Worm (Caenorhabditis elegans) whole organism, young adult: ENCODE measurements around the gene clc-6.

Experiments
- B0019.2 ChIP-seq: fragments of 200-800 bp; sonication (Bioruptor generic); conservative IDR thresholded peaks from 2 replicates; pipeline ENCODE4 v1.3.6; 2022; ENCODE audit warnings: missing genetic modification reagents, missing genetic modification characterization, missing compliant biosample characterization
- B0035.1 ChIP-seq: sonication (generic microtip); optimal IDR thresholded peaks from 2 replicates; lab custom pipeline; 2016; ENCODE audit warnings: missing genetic modification characterization, mild to moderate bottlenecking, missing compliant biosample characterization, missing genotype, missing genetic modification reagents
- B0261.1 ChIP-seq: sonication (generic microtip); optimal IDR thresholded peaks from 2 replicates; lab custom pipeline; 2016; ENCODE audit warnings: mild to moderate bottlenecking, missing genetic modification characterization, moderate library complexity, missing compliant biosample characterization
- D2030.7 ChIP-seq: fragments of 200-800 bp; sonication (Bioruptor generic); IDR thresholded peaks from 2 replicates; pipeline ENCODE4 v1.3.6; 2022; ENCODE audit warnings: missing genetic modification reagents, missing genetic modification characterization, missing compliant biosample characterization
- F33H1.4 ChIP-seq: fragments of 200-800 bp; sonication (Bioruptor generic); IDR thresholded peaks from 2 replicates; pipeline ENCODE4 v1.3.6; 2022; ENCODE audit warnings: missing genetic modification reagents, missing genetic modification characterization, missing compliant biosample characterization
- F37B4.10 ChIP-seq: fragments of 200-800 bp; sonication (Bioruptor generic); IDR thresholded peaks from 2 replicates; pipeline ENCODE4 v1.3.6; 2022; ENCODE audit warnings: missing genetic modification characterization, missing compliant biosample characterization
- F52B5.7 ChIP-seq: sonication (generic microtip); optimal IDR thresholded peaks from 2 replicates; lab custom pipeline; 2016; ENCODE audit warnings: mild to moderate bottlenecking, missing genetic modification characterization, missing compliant biosample characterization
- F57A8.1 ChIP-seq: fragments of 200-800 bp; sonication (Bioruptor generic); optimal IDR thresholded peaks from 2 replicates; lab custom pipeline; 2018; ENCODE audit warnings: mild to moderate bottlenecking, missing genetic modification characterization, moderate library complexity, missing compliant biosample characterization
- K11D2.4 ChIP-seq: fragments of 200-800 bp; sonication (Bioruptor generic); IDR thresholded peaks from 2 replicates; pipeline ENCODE4 v1.3.6; 2022; ENCODE audit warnings: missing genetic modification reagents, missing genetic modification characterization, missing compliant biosample characterization
- T07F8.4 ChIP-seq: sonication (generic microtip); optimal IDR thresholded peaks from 2 replicates; lab custom pipeline; 2016; ENCODE audit warnings: mild to moderate bottlenecking, missing genetic modification characterization, moderate library complexity, missing compliant biosample characterization
- Y53F4B.3 ChIP-seq: fragments of 200-800 bp; sonication (Bioruptor generic); IDR thresholded peaks from 2 replicates; pipeline ENCODE4 v1.3.6; 2022; ENCODE audit warnings: missing genetic modification reagents, missing genetic modification characterization, missing compliant biosample characterization
- Y79H2A.3 ChIP-seq: fragments of 200-800 bp; sonication (Bioruptor generic); conservative IDR thresholded peaks from 2 replicates; pipeline ENCODE4 v1.3.6; 2022; ENCODE audit warnings: missing genetic modification reagents, missing genetic modification characterization, missing compliant biosample characterization
- akir-1 ChIP-seq: fragments of 200-800 bp; sonication (Bioruptor generic); optimal IDR thresholded peaks from 2 replicates; lab custom pipeline; 2018; ENCODE audit warnings: mild to moderate bottlenecking, missing genetic modification characterization, moderate library complexity, missing compliant biosample characterization
- aptf-3 ChIP-seq: fragments of 200-800 bp; sonication (Bioruptor generic); IDR thresholded peaks from 2 replicates; pipeline ENCODE4 v1.3.6; 2022; ENCODE audit warnings: missing genetic modification characterization, missing compliant biosample characterization
- attf-6 ChIP-seq: fragments of 200-800 bp; sonication (Bioruptor generic); IDR thresholded peaks from 2 replicates; pipeline ENCODE4 v1.3.6; 2022; ENCODE audit warnings: missing genetic modification reagents, missing genetic modification characterization, missing compliant biosample characterization
- ceh-79 ChIP-seq: sonication (generic microtip); optimal IDR thresholded peaks from 2 replicates; lab custom pipeline; 2017; ENCODE audit warnings: mild to moderate bottlenecking, missing genetic modification characterization, missing compliant biosample characterization
- ceh-91 ChIP-seq: fragments of 200-800 bp; sonication (Bioruptor generic); IDR thresholded peaks from 2 replicates; pipeline ENCODE4 v1.3.6; 2022; ENCODE audit warnings: missing genetic modification reagents, missing genetic modification characterization, missing compliant biosample characterization
- die-1 ChIP-seq: sonication (generic microtip); optimal IDR thresholded peaks from 2 replicates; lab custom pipeline; 2016; ENCODE audit warnings: missing genotype, mild to moderate bottlenecking, missing genetic modification characterization, missing compliant biosample characterization
- dox-1 ChIP-seq: fragments of 200-800 bp; sonication (Bioruptor generic); IDR thresholded peaks from 2 replicates; pipeline ENCODE4 v1.3.6; 2022; ENCODE audit warnings: missing genetic modification reagents, missing genetic modification characterization, missing compliant biosample characterization
- egl-18 ChIP-seq: fragments of 200-800 bp; sonication (Bioruptor generic); IDR thresholded peaks from 2 replicates; pipeline ENCODE4 v1.3.6; 2022; ENCODE audit warnings: missing genetic modification reagents, missing genetic modification characterization, missing compliant biosample characterization
- egrh-3 ChIP-seq: fragments of 200-800 bp; sonication (Bioruptor generic); IDR thresholded peaks from 2 replicates; pipeline ENCODE4 v1.3.6; 2022; ENCODE audit warnings: missing genetic modification reagents, missing genetic modification characterization, missing compliant biosample characterization
- ets-4 ChIP-seq: fragments of 200-800 bp; sonication (Bioruptor generic); optimal IDR thresholded peaks from 2 replicates; lab custom pipeline; 2018; ENCODE audit warnings: mild to moderate bottlenecking, missing genetic modification characterization, missing compliant biosample characterization
- fkh-3 ChIP-seq: sonication (generic microtip); optimal IDR thresholded peaks from 2 replicates; lab custom pipeline; 2016; ENCODE audit warnings: mild to moderate bottlenecking, missing genetic modification characterization, missing compliant biosample characterization
- him-1 ChIP-seq: sonication (generic microtip); optimal IDR thresholded peaks from 2 replicates; lab custom pipeline; 2016; ENCODE audit warnings: missing genotype, missing genetic modification reagents, missing genetic modification characterization, missing compliant biosample characterization
- hlh-26 ChIP-seq: fragments of 200-800 bp; sonication (Bioruptor generic); conservative IDR thresholded peaks from 2 replicates; pipeline ENCODE4 v1.3.6; 2022; ENCODE audit warnings: missing genetic modification reagents, missing genetic modification characterization, missing compliant biosample characterization
- hmg-1.2 ChIP-seq: fragments of 200-800 bp; sonication (Bioruptor generic); IDR thresholded peaks from 2 replicates; pipeline ENCODE4 v1.3.6; 2022; ENCODE audit warnings: missing genetic modification reagents, missing genetic modification characterization, missing compliant biosample characterization
- hmg-20 ChIP-seq: fragments of 200-800 bp; sonication (Bioruptor generic); IDR thresholded peaks from 2 replicates; pipeline ENCODE4 v1.3.6; 2022; ENCODE audit warnings: missing genetic modification reagents, missing genetic modification characterization, missing compliant biosample characterization
- lag-1 ChIP-seq: fragments of 200-800 bp; sonication (Bioruptor generic); IDR thresholded peaks from 2 replicates; pipeline ENCODE4 v1.3.6; 2022; ENCODE audit warnings: missing genetic modification reagents, missing genetic modification characterization, missing compliant biosample characterization
- let-526 ChIP-seq: fragments of 200-800 bp; sonication (Bioruptor generic); IDR thresholded peaks from 2 replicates; pipeline ENCODE4 v1.3.6; 2022; ENCODE audit warnings: missing genetic modification reagents, missing genetic modification characterization, missing compliant biosample characterization
- let-607 ChIP-seq, 2 experiments: fragments of 200-800 bp in 1 of 2; sonication (Bioruptor generic) in 1 of 2; sonication (generic microtip) in 1 of 2; optimal IDR thresholded peaks; 2 replicates each; lab custom pipeline; 2016 to 2018; ENCODE audit warnings: mild to moderate bottlenecking in 2 of 2, missing compliant biosample characterization in 2 of 2, missing genetic modification characterization in 2 of 2, moderate library complexity in 2 of 2, missing genotype in 1 of 2
- lsl-1 ChIP-seq: fragments of 200-800 bp; sonication (Bioruptor generic); optimal IDR thresholded peaks from 2 replicates; lab custom pipeline; 2018; ENCODE audit warnings: mild to moderate bottlenecking, missing genetic modification characterization, moderate library complexity, missing compliant biosample characterization
- madf-10 ChIP-seq: sonication (generic microtip); optimal IDR thresholded peaks from 2 replicates; lab custom pipeline; 2016; ENCODE audit warnings: mild to moderate bottlenecking, missing genetic modification characterization, missing compliant biosample characterization
- madf-3 ChIP-seq: fragments of 200-800 bp; sonication (Bioruptor generic); IDR thresholded peaks from 2 replicates; pipeline ENCODE4 v1.3.6; 2022; ENCODE audit warnings: missing genetic modification reagents, missing genetic modification characterization, missing compliant biosample characterization
- madf-6 ChIP-seq: fragments of 200-800 bp; sonication (Bioruptor generic); IDR thresholded peaks from 2 replicates; pipeline ENCODE4 v1.3.6; 2022; ENCODE audit warnings: missing genetic modification reagents, missing genetic modification characterization, missing compliant biosample characterization
- mel-28 ChIP-seq: sonication (generic microtip); optimal IDR thresholded peaks from 2 replicates; lab custom pipeline; 2016; ENCODE audit warnings: borderline replicate concordance, mild to moderate bottlenecking, missing genetic modification characterization, missing compliant biosample characterization
- mxl-1 ChIP-seq: sonication (generic microtip); optimal IDR thresholded peaks from 2 replicates; lab custom pipeline; 2016; ENCODE audit warnings: missing genetic modification characterization, missing compliant biosample characterization
- nfya-1 ChIP-seq: sonication (generic microtip); optimal IDR thresholded peaks from 2 replicates; lab custom pipeline; 2017; ENCODE audit warnings: antibody characterized with exemption, missing compliant biosample characterization, missing genetic modification characterization, borderline replicate concordance; ENCODE audit not compliant: insufficient read depth
- nhr-90 ChIP-seq: sonication (generic microtip); optimal IDR thresholded peaks from 2 replicates; lab custom pipeline; 2016; ENCODE audit warnings: missing genotype, mild to moderate bottlenecking, missing genetic modification characterization, missing compliant biosample characterization
- pha-4 ChIP-seq: fragments of 150-350 bp; sonication (generic microtip); optimal IDR thresholded peaks from 2 replicates; lab custom pipeline; 2014; ENCODE audit warnings: missing biosample characterization, missing genetic modification reagents, missing genetic modification characterization
- rcor-1 ChIP-seq: fragments of 200-800 bp; sonication (Bioruptor generic); IDR thresholded peaks from 2 replicates; pipeline ENCODE4 v1.3.6; 2022; ENCODE audit warnings: missing genetic modification reagents, missing genetic modification characterization, missing compliant biosample characterization
- sdz-38 ChIP-seq: sonication (generic microtip); optimal IDR thresholded peaks from 2 replicates; lab custom pipeline; 2016; ENCODE audit warnings: missing genotype, missing genetic modification characterization, missing compliant biosample characterization
- snpc-3.4 ChIP-seq: sonication (generic microtip); optimal IDR thresholded peaks from 2 replicates; lab custom pipeline; 2017; ENCODE audit warnings: missing genetic modification characterization, mild to moderate bottlenecking, missing compliant biosample characterization, antibody characterized with exemption, moderate library complexity, missing genotype, missing genetic modification reagents
- somi-1 ChIP-seq: fragments of 200-800 bp; sonication (Bioruptor generic); optimal IDR thresholded peaks from 2 replicates; lab custom pipeline; 2018; ENCODE audit warnings: mild to moderate bottlenecking, missing genetic modification characterization, missing compliant biosample characterization
- sptf-2 ChIP-seq: fragments of 200-800 bp; sonication (Bioruptor generic); optimal IDR thresholded peaks from 2 replicates; lab custom pipeline; 2018; ENCODE audit warnings: mild to moderate bottlenecking, missing genetic modification characterization, missing compliant biosample characterization
- tbp1 ChIP-seq: fragments of 200-800 bp; sonication (Bioruptor generic); optimal IDR thresholded peaks from 2 replicates; lab custom pipeline; 2018; ENCODE audit warnings: mild to moderate bottlenecking, missing genetic modification characterization, missing compliant biosample characterization
- tbx-9 ChIP-seq: sonication (generic microtip); optimal IDR thresholded peaks from 2 replicates; lab custom pipeline; 2016; ENCODE audit warnings: borderline replicate concordance, missing genetic modification characterization, inconsistent platforms, missing compliant biosample characterization
- unc-130 ChIP-seq: sonication (generic microtip); optimal IDR thresholded peaks from 2 replicates; lab custom pipeline; 2016; ENCODE audit warnings: missing genetic modification reagents, missing genetic modification characterization, missing compliant biosample characterization
- zfh-2 ChIP-seq: fragments of 200-800 bp; sonication (Bioruptor generic); conservative IDR thresholded peaks from 2 replicates; pipeline ENCODE4 v1.3.6; 2022; ENCODE audit warnings: missing genetic modification reagents, missing genetic modification characterization, missing compliant biosample characterization
- ztf-22 ChIP-seq: fragments of 200-800 bp; sonication (Bioruptor generic); optimal IDR thresholded peaks from 2 replicates; lab custom pipeline; 2018; ENCODE audit warnings: mild to moderate bottlenecking, missing genetic modification characterization, moderate library complexity, missing compliant biosample characterization

The clc-6 gene

DNA sequence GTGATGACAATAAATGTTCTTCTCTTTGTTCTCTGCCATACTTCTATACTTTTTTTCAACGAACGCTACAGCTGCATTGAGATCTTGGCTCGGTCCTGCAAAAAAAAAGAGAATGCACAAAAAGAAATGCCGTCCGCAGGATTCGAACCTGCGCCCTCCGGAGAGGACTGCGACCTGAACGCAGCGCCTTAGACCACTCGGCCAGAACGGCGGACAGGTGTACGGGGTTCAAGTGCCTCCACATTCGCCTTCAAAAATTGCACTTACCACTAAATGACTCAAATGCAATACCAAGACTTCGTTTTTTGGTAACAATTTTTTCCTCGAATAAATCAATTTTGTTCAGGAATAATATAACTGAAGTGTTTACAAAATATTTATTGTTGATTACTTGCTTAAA, 21.3 kb downstream of the clc-6 start (continued):
- TF ChIP-seq madf-3 (GFP tag; lab: Robert Waterston, UW) (no peak), F52B5.7 (tag; lab: Kevin White, UChicago) (no peak), akir-1 (GFP tag; lab: Kevin White, UChicago) (no peak), ceh-91 (GFP tag; lab: Robert Waterston, UW) (no peak), hlh-26 (GFP tag; lab: Robert Waterston, UW) (no peak), dox-1 (GFP tag; lab: Robert Waterston, UW) (peak; percentile 50; the same call in 1 of the 2 replicates), pha-4 (tag; lab: Kevin White, UChicago) (no peak), F57A8.1 (GFP tag; lab: Kevin White, UChicago) (no peak), aptf-3 (GFP tag; lab: Robert Waterston, UW) (no peak), B0019.2 (GFP tag; lab: Robert Waterston, UW) (no peak), fkh-3 (tag; lab: Kevin White, UChicago) (no peak), sdz-38 (tag; lab: Kevin White, UChicago) (no peak), nfya-1 (tag; lab: Kevin White, UChicago) (no peak), lsl-1 (GFP tag; lab: Kevin White, UChicago) (no peak), hmg-20 (peak; percentile 57), let-607 (tag; optimal IDR thresholded peaks at IDR 0.05; lab: Kevin White, UChicago) (no peak), B0035.1 (no peak), rcor-1 (GFP tag; lab: Robert Waterston, UW) (0 out of 2 replicates have a peak, but pooled peaks have one; percentile 37), F37B4.10 (GFP tag; lab: Robert Waterston, UW) (no peak), him-1 (tag; lab: Kevin White, UChicago) (peak; percentile 69), die-1 (tag; lab: Kevin White, UChicago) (peak; percentile 7), ztf-22 (GFP tag; lab: Kevin White, UChicago) (no peak), unc-130 (no peak), snpc-3.4 (tag; lab: Kevin White, UChicago) (peak; percentile 20), lag-1 (GFP tag; lab: Robert Waterston, UW) (no peak), hmg-1.2 (peak; percentile 51), sptf-2 (GFP tag; lab: Kevin White, UChicago) (no peak), ceh-79 (no peak), madf-10 (tag; lab: Kevin White, UChicago) (no peak), mel-28 (tag; lab: Kevin White, UChicago) (no peak), somi-1 (no peak), ets-4 (no peak), attf-6 (GFP tag; lab: Robert Waterston, UW) (peak; percentile 16; the same call in 1 of the 2 replicates), madf-6 (GFP tag; lab: Robert Waterston, UW) (peak; percentile 35), F33H1.4 (no peak), K11D2.4 (0 out of 2 replicates have a peak, but pooled peaks have one; percentile 32), egrh-3 (GFP tag; lab: Robert Waterston, UW) (no peak; the same call in 1 of the 2 replicates), nhr-90 (tag; lab: Kevin White, UChicago) (no peak), tbp1 (GFP tag; lab: Kevin White, UChicago) (peak; percentile 93), let-526 (GFP tag; lab: Robert Waterston, UW) (no peak), tbx-9 (tag; lab: Kevin White, UChicago) (no peak), mxl-1 (tag; lab: Kevin White, UChicago) (no peak), egl-18 (no peak), Y53F4B.3 (GFP tag; lab: Robert Waterston, UW) (no peak), D2030.7 (GFP tag; lab: Robert Waterston, UW) (peak; percentile 15; the same call in 1 of the 2 replicates), Y79H2A.3 (GFP tag; lab: Robert Waterston, UW) (no peak), B0261.1 (tag; lab: Kevin White, UChicago) (peak; percentile 74), T07F8.4 (no peak), zfh-2 (GFP tag; lab: Robert Waterston, UW) (peak; percentile 79)
